Fruit fly (Drosophila melanogaster): ENCODE measurements around the gene salt.

Gene salt

dm6 chr3R:31748093-31748996 is 6.2 kb downstream of the salt start (continued):
- peak; percentile 100 for TF ChIP-seq CG12155 (GFP tag; optimal IDR thresholded peaks at IDR 0.05)
- no peak for TF ChIP-seq CG12659 (GFP tag; optimal IDR thresholded peaks at IDR 0.05)
- TF ChIP-seq tio (GFP tag; optimal IDR thresholded peaks at IDR 0.05) = no peak
- TF ChIP-seq vfl (GFP tag; optimal IDR thresholded peaks at IDR 0.05) = no peak
- no peak for TF ChIP-seq salm (tag; optimal IDR thresholded peaks at IDR 0.05)
- TF ChIP-seq esg (GFP tag; conservative IDR thresholded peaks at IDR 0.05) = no peak
- TF ChIP-seq bowl (GFP tag; IDR thresholded peaks at IDR 0.05) = no peak
- peak; percentile 30 for TF ChIP-seq CG1603 (tag; optimal IDR thresholded peaks at IDR 0.05)
- no peak for TF ChIP-seq BEAF-32 (GFP tag; optimal IDR thresholded peaks at IDR 0.05)
- TF ChIP-seq CG2712 (tag; optimal IDR thresholded peaks at IDR 0.05) = no peak
- TF ChIP-seq bsh (GFP tag; optimal IDR thresholded peaks at IDR 0.05) = peak in 1 of 2 experiments; percentile 60
- TF ChIP-seq Mad (GFP tag; optimal IDR thresholded peaks at IDR 0.05) = no peak
- peak; percentile 59 for TF ChIP-seq cwo (GFP tag; optimal IDR thresholded peaks at IDR 0.05)
- no peak for TF ChIP-seq pum (GFP tag; optimal IDR thresholded peaks at IDR 0.05)
- TF ChIP-seq PHDP (tag; optimal IDR thresholded peaks at IDR 0.05) = no peak
- TF ChIP-seq gem (tag; optimal IDR thresholded peaks at IDR 0.05) = no peak
- no peak for TF ChIP-seq CG10321 (GFP tag; IDR thresholded peaks at IDR 0.05)
- no peak for TF ChIP-seq Trl (optimal IDR thresholded peaks at IDR 0.05)
- no peak for TF ChIP-seq Trl (GFP tag; optimal IDR thresholded peaks at IDR 0.05)
- TF ChIP-seq CG2875 (GFP tag; optimal IDR thresholded peaks at IDR 0.05) = no peak
- no peak for TF ChIP-seq CG13296 (GFP tag; optimal IDR thresholded peaks at IDR 0.05)
- no peak for TF ChIP-seq CG14965 (GFP tag; optimal IDR thresholded peaks at IDR 0.05; ENCODE audit: borderline replicate concordance)
- peak; percentile 65 for TF ChIP-seq odd (GFP tag; optimal IDR thresholded peaks at IDR 0.05)
- TF ChIP-seq Med (GFP tag) = peak; percentile 60
- no peak for TF ChIP-seq h (optimal IDR thresholded peaks at IDR 0.05)
- no peak for TF ChIP-seq CG12391 (tag; optimal IDR thresholded peaks at IDR 0.05)
- no peak for TF ChIP-seq yki (optimal IDR thresholded peaks at IDR 0.05)
- TF ChIP-seq Fer2 (tag; optimal IDR thresholded peaks at IDR 0.05) = no peak
- TF ChIP-seq CG10565 (GFP tag; optimal IDR thresholded peaks at IDR 0.05) = no peak
- no peak for TF ChIP-seq Aef1 (GFP tag; IDR thresholded peaks at IDR 0.05)
- no peak for TF ChIP-seq CG2199 (GFP tag; IDR thresholded peaks at IDR 0.05)
- TF ChIP-seq CkIIα-i1 (GFP tag; IDR thresholded peaks at IDR 0.05) = no peak
- TF ChIP-seq CTCF (GFP tag; optimal IDR thresholded peaks at IDR 0.05) = no peak
- TF ChIP-seq Camta (GFP tag; optimal IDR thresholded peaks at IDR 0.05) = no peak
- no peak for TF ChIP-seq CG16815 (GFP tag; optimal IDR thresholded peaks at IDR 0.05)
- TF ChIP-seq oc (tag; optimal IDR thresholded peaks at IDR 0.05) = peak; percentile 7
- TF ChIP-seq CG10959 (GFP tag; IDR thresholded peaks at IDR 0.05) = no peak
- peak; percentile 48 for TF ChIP-seq CG8924 (tag; optimal IDR thresholded peaks at IDR 0.05)
- TF ChIP-seq jumu (GFP tag; optimal IDR thresholded peaks at IDR 0.05) = no peak
- no peak for TF ChIP-seq Meics (GFP tag; optimal IDR thresholded peaks at IDR 0.05)
- peak; percentile 91 for TF ChIP-seq nom (GFP tag; optimal IDR thresholded peaks at IDR 0.05)
- TF ChIP-seq ap (GFP tag; IDR thresholded peaks at IDR 0.05) = no peak
- no peak for TF ChIP-seq CG43689 (GFP tag; IDR thresholded peaks at IDR 0.05)
- TF ChIP-seq CG6272 (GFP tag; IDR thresholded peaks at IDR 0.05) = no peak
- no peak for TF ChIP-seq dpn (GFP tag; optimal IDR thresholded peaks at IDR 0.05)
- no peak for TF ChIP-seq lab (GFP tag; optimal IDR thresholded peaks at IDR 0.05)
- no peak for TF ChIP-seq Dip2 (GFP tag; IDR thresholded peaks at IDR 0.05)
- no peak for TF ChIP-seq Fer3 (tag; optimal IDR thresholded peaks at IDR 0.05)
- TF ChIP-seq crol (GFP tag; IDR thresholded peaks at IDR 0.05) = no peak
- no peak for TF ChIP-seq HHEX (GFP tag; optimal IDR thresholded peaks at IDR 0.05)
- no peak for TF ChIP-seq CG4820 (GFP tag; optimal IDR thresholded peaks at IDR 0.05)

Data from whole organism, embryonic.